Fruit fly (Drosophila melanogaster) whole organism, embryonic: ENCODE measurements around the gene CG17329.
A peak's percentile ranks its signal among the peaks of the same experiment; 100 is the strongest.

Experiments
- Atf-2 ChIP-seq: fragments of 200-800 bp; sonication (Bioruptor generic); optimal IDR thresholded peaks from 2 replicates; lab custom pipeline; 2016; ENCODE audit warnings: missing biosample characterization, missing genetic modification characterization
- CG10565 ChIP-seq: fragments of 200-800 bp; sonication (Bioruptor generic); optimal IDR thresholded peaks from 3 replicates; lab custom pipeline; 2016; ENCODE audit warnings: missing biosample characterization, mild to moderate bottlenecking, missing genetic modification characterization
- CG11456 ChIP-seq: fragments of 200-800 bp; sonication (Bioruptor generic); IDR thresholded peaks from 3 replicates; pipeline ENCODE4 v1.3.6; 2022; ENCODE audit warnings: missing biosample characterization, missing genetic modification characterization
- CG12155 ChIP-seq: fragments of 200-800 bp; sonication (Bioruptor generic); optimal IDR thresholded peaks from 3 replicates; lab custom pipeline; 2016; ENCODE audit warnings: missing biosample characterization, missing genetic modification characterization
- CG13296 ChIP-seq: fragments of 200-800 bp; sonication (Bioruptor generic); optimal IDR thresholded peaks from 3 replicates; lab custom pipeline; 2018; ENCODE audit warnings: missing biosample characterization, mild to moderate bottlenecking, missing genetic modification characterization
- CG13424 ChIP-seq: fragments of 200-800 bp; sonication (Bioruptor generic); optimal IDR thresholded peaks from 2 replicates; lab custom pipeline; 2019; ENCODE audit warnings: missing biosample characterization, mild to moderate bottlenecking, missing genetic modification characterization, moderate library complexity
- CG13894 ChIP-seq: fragments of 200-800 bp; sonication (Bioruptor generic); optimal IDR thresholded peaks from 3 replicates; lab custom pipeline; 2018; ENCODE audit warnings: missing biosample characterization, mild to moderate bottlenecking, missing genetic modification characterization, moderate library complexity
- CG14441 ChIP-seq: fragments of 200-800 bp; sonication (Bioruptor generic); IDR thresholded peaks from 2 replicates; pipeline ENCODE4 v1.3.6; 2022; ENCODE audit warnings: missing biosample characterization, missing genetic modification characterization
- CG15601 ChIP-seq: fragments of 200-800 bp; sonication (Bioruptor generic); optimal IDR thresholded peaks from 3 replicates; lab custom pipeline; 2019; ENCODE audit warnings: missing biosample characterization, mild to moderate bottlenecking, missing genetic modification characterization, moderate library complexity
- CG17186 ChIP-seq: fragments of 200-800 bp; sonication (Bioruptor generic); optimal IDR thresholded peaks from 3 replicates; lab custom pipeline; 2017; ENCODE audit warnings: missing biosample characterization, missing genetic modification reagents, missing genetic modification characterization
- CG1832 ChIP-seq: fragments of 200-800 bp; sonication (Bioruptor generic); optimal IDR thresholded peaks from 2 replicates; lab custom pipeline; 2017; ENCODE audit warnings: missing biosample characterization, mild to moderate bottlenecking, missing genetic modification characterization, inconsistent platforms
- CG18599 ChIP-seq: fragments of 200-800 bp; sonication (Bioruptor generic); optimal IDR thresholded peaks from 3 replicates; lab custom pipeline; 2017; ENCODE audit warnings: missing biosample characterization, missing genetic modification characterization, mild to moderate bottlenecking, moderate library complexity, missing genetic modification reagents
- CG18764 ChIP-seq: fragments of 200-800 bp; sonication (Bioruptor generic); optimal IDR thresholded peaks from 3 replicates; lab custom pipeline; 2016; ENCODE audit warnings: missing biosample characterization, missing genetic modification characterization
- CG2116 ChIP-seq: fragments of 200-800 bp; sonication (Bioruptor generic); optimal IDR thresholded peaks from 3 replicates; lab custom pipeline; 2018; ENCODE audit warnings: missing biosample characterization, mild to moderate bottlenecking, missing genetic modification characterization
- CG6272 ChIP-seq: fragments of 200-800 bp; sonication (Bioruptor generic); IDR thresholded peaks from 2 replicates; pipeline ENCODE4 v1.3.6; 2022; ENCODE audit warnings: missing biosample characterization, missing genetic modification characterization
- CG6765 ChIP-seq: fragments of 200-800 bp; sonication (Bioruptor generic); optimal IDR thresholded peaks from 3 replicates; lab custom pipeline; 2017; ENCODE audit warnings: missing biosample characterization, mild to moderate bottlenecking, missing genetic modification characterization
- CG7372 ChIP-seq: fragments of 200-800 bp; sonication (Bioruptor generic); IDR thresholded peaks from 2 replicates; pipeline ENCODE4 v1.3.6; 2022; ENCODE audit warnings: missing biosample characterization, missing genetic modification characterization
- CG8290 ChIP-seq, 3 experiments: fragments of 200-800 bp; sonication (Bioruptor generic); optimal IDR thresholded peaks; 2 replicates each; lab custom pipeline; 2016 to 2019; ENCODE audit warnings: missing biosample characterization in 3 of 3, missing genetic modification characterization in 3 of 3, mild to moderate bottlenecking in 2 of 3, moderate library complexity in 1 of 3
- CG8388 ChIP-seq: fragments of 200-800 bp; sonication (Bioruptor generic); optimal IDR thresholded peaks from 2 replicates; lab custom pipeline; 2019; ENCODE audit warnings: missing biosample characterization, mild to moderate bottlenecking, missing genetic modification characterization, moderate library complexity
- CkIIα-i1 ChIP-seq: fragments of 200-800 bp; sonication (Bioruptor generic); IDR thresholded peaks from 2 replicates; pipeline ENCODE4 v1.3.6; 2022; ENCODE audit warnings: missing biosample characterization, missing genetic modification characterization
- Dll ChIP-seq: fragments of 200-800 bp; sonication (Bioruptor generic); IDR thresholded peaks from 4 replicates; pipeline ENCODE4 v1.3.6; 2022; ENCODE audit warnings: missing biosample characterization, missing genetic modification characterization; ENCODE audit not compliant: partially characterized antibody
- Doc2 ChIP-seq: fragments of 200-800 bp; sonication (Bioruptor generic); IDR thresholded peaks from 2 replicates; pipeline ENCODE4 v1.3.6; 2022; ENCODE audit warnings: missing biosample characterization, missing genetic modification characterization
- Fer2 ChIP-seq: fragments of 200-800 bp; sonication (Bioruptor generic); optimal IDR thresholded peaks from 2 replicates; lab custom pipeline; 2018; ENCODE audit warnings: missing biosample characterization, mild to moderate bottlenecking, missing genetic modification characterization, moderate library complexity
- Fer3 ChIP-seq: fragments of 200-800 bp; sonication (Bioruptor generic); optimal IDR thresholded peaks from 2 replicates; lab custom pipeline; 2018; ENCODE audit warnings: missing biosample characterization, mild to moderate bottlenecking, missing genetic modification characterization, moderate library complexity
- HLH3B ChIP-seq: fragments of 200-800 bp; sonication (Bioruptor generic); IDR thresholded peaks from 2 replicates; pipeline ENCODE4 v1.3.6; 2022; ENCODE audit warnings: missing biosample characterization, missing genetic modification characterization
- Lpt ChIP-seq: fragments of >200 bp; optimal IDR thresholded peaks from 2 replicates; lab custom pipeline; 2018; ENCODE audit warnings: missing biosample characterization, missing genetic modification characterization
- MBD-R2 ChIP-seq: fragments of 200-800 bp; sonication (Bioruptor generic); IDR thresholded peaks from 2 replicates; pipeline ENCODE4 v1.3.6; 2022; ENCODE audit warnings: missing biosample characterization, missing genetic modification characterization
- Mes4 ChIP-seq: fragments of 200-800 bp; sonication (Bioruptor generic); optimal IDR thresholded peaks from 2 replicates; lab custom pipeline; 2016; ENCODE audit warnings: missing biosample characterization, missing genetic modification characterization
- Nf-YC ChIP-seq: fragments of 200-800 bp; optimal IDR thresholded peaks from 3 replicates; lab custom pipeline; 2019; ENCODE audit warnings: missing biosample characterization, mild to moderate bottlenecking, missing genetic modification characterization, moderate library complexity
- NfI ChIP-seq: fragments of 200-800 bp; sonication (Bioruptor generic); optimal IDR thresholded peaks from 3 replicates; lab custom pipeline; 2018; ENCODE audit warnings: missing biosample characterization, mild to moderate bottlenecking, missing genetic modification characterization, moderate library complexity
- Pdp1 ChIP-seq, 2 experiments: fragments of 200-800 bp; sonication (Bioruptor generic); optimal IDR thresholded peaks; 3 replicates each; lab custom pipeline; 2016; ENCODE audit warnings: missing biosample characterization in 2 of 2, missing genetic modification characterization in 2 of 2, mild to moderate bottlenecking in 1 of 2, moderate library complexity in 1 of 2
- Trl ChIP-seq, 3 experiments: fragments of >200 bp in 2 of 3; fragments of 200-800 bp in 1 of 3; sonication (Bioruptor generic) in 1 of 3; optimal IDR thresholded peaks; 2 replicates in 1 of 3; 3 replicates in 2 of 3; lab custom pipeline; 2016 to 2017; ENCODE audit warnings: missing biosample characterization in 1 of 3, missing genetic modification characterization in 1 of 3
- cad ChIP-seq: fragments of >200 bp; optimal IDR thresholded peaks from 2 replicates; lab custom pipeline; 2017; ENCODE audit warnings: missing biosample characterization, missing genetic modification characterization
- crp ChIP-seq, 2 experiments: fragments of 200-800 bp; sonication (Bioruptor generic); optimal IDR thresholded peaks; 2 replicates in 1 of 2; 3 replicates in 1 of 2; lab custom pipeline; 2017; ENCODE audit warnings: missing biosample characterization in 2 of 2, missing genetic modification characterization in 2 of 2, mild to moderate bottlenecking in 1 of 2, moderate library complexity in 1 of 2
- fd3F ChIP-seq: fragments of 200-800 bp; sonication (Bioruptor generic); optimal IDR thresholded peaks from 2 replicates; lab custom pipeline; 2018; ENCODE audit warnings: missing biosample characterization, mild to moderate bottlenecking, missing genetic modification characterization, moderate library complexity
- fd96Cb ChIP-seq: fragments of 200-800 bp; sonication (Bioruptor generic); optimal IDR thresholded peaks from 2 replicates; lab custom pipeline; 2018; ENCODE audit warnings: missing biosample characterization, mild to moderate bottlenecking, missing genetic modification characterization, moderate library complexity
- gem ChIP-seq: fragments of 200-800 bp; sonication (Bioruptor generic); optimal IDR thresholded peaks from 2 replicates; lab custom pipeline; 2019; ENCODE audit warnings: missing biosample characterization, mild to moderate bottlenecking, missing genetic modification characterization, moderate library complexity
- h ChIP-seq: fragments of >200 bp; optimal IDR thresholded peaks from 2 replicates; lab custom pipeline; 2017
- hth ChIP-seq: fragments of >200 bp; optimal IDR thresholded peaks from 2 replicates; lab custom pipeline; 2017; ENCODE audit warnings: inconsistent platforms
- lab ChIP-seq: fragments of 200-800 bp; sonication (Bioruptor generic); optimal IDR thresholded peaks from 3 replicates; lab custom pipeline; 2017; ENCODE audit warnings: missing biosample characterization, missing genetic modification characterization, mild to moderate bottlenecking, moderate library complexity, missing genetic modification reagents
- lov ChIP-seq, 2 experiments: fragments of 200-800 bp in 1 of 2; fragments of >200 bp in 1 of 2; sonication (Bioruptor generic) in 1 of 2; IDR thresholded peaks in 1 of 2; optimal IDR thresholded peaks in 1 of 2; 2 replicates in 1 of 2; 3 replicates in 1 of 2; pipeline versions ENCODE4 v1.3.6 to Lab custom; 2017 to 2022; ENCODE audit warnings: missing biosample characterization in 1 of 2, missing genetic modification characterization in 1 of 2
- nom ChIP-seq: fragments of 200-800 bp; sonication (Bioruptor generic); optimal IDR thresholded peaks from 2 replicates; lab custom pipeline; 2017; ENCODE audit warnings: missing biosample characterization, missing genetic modification characterization, mild to moderate bottlenecking, moderate library complexity, missing genetic modification reagents
- pb ChIP-seq: fragments of 200-800 bp; sonication (Bioruptor generic); optimal IDR thresholded peaks from 3 replicates; lab custom pipeline; 2016; ENCODE audit warnings: missing biosample characterization, missing genetic modification characterization
- ro ChIP-seq: fragments of 200-800 bp; sonication (Bioruptor generic); IDR thresholded peaks from 2 replicates; pipeline ENCODE4 v1.3.6; 2022; ENCODE audit warnings: missing biosample characterization, missing genetic modification characterization
- sd ChIP-seq: fragments of 200-800 bp; sonication (Bioruptor generic); optimal IDR thresholded peaks from 3 replicates; lab custom pipeline; 2018; ENCODE audit warnings: missing biosample characterization, mild to moderate bottlenecking, missing genetic modification characterization, moderate library complexity
- sima ChIP-seq: fragments of 200-800 bp; sonication (Bioruptor generic); optimal IDR thresholded peaks from 2 replicates; lab custom pipeline; 2016; ENCODE audit warnings: missing biosample characterization, missing genetic modification characterization
- ssp ChIP-seq: fragments of 200-800 bp; sonication (Bioruptor generic); IDR thresholded peaks from 2 replicates; pipeline ENCODE4 v1.3.6; 2022; ENCODE audit warnings: missing biosample characterization, missing genetic modification characterization
- unpg ChIP-seq: fragments of 200-800 bp; sonication (Bioruptor generic); optimal IDR thresholded peaks from 3 replicates; lab custom pipeline; 2018; ENCODE audit warnings: missing biosample characterization, mild to moderate bottlenecking, missing genetic modification characterization, moderate library complexity
- zen ChIP-seq: fragments of 200-800 bp; sonication (Bioruptor generic); optimal IDR thresholded peaks from 3 replicates; lab custom pipeline; 2018; ENCODE audit warnings: missing biosample characterization, mild to moderate bottlenecking, missing genetic modification characterization, moderate library complexity

The CG17329 gene

DNA sequence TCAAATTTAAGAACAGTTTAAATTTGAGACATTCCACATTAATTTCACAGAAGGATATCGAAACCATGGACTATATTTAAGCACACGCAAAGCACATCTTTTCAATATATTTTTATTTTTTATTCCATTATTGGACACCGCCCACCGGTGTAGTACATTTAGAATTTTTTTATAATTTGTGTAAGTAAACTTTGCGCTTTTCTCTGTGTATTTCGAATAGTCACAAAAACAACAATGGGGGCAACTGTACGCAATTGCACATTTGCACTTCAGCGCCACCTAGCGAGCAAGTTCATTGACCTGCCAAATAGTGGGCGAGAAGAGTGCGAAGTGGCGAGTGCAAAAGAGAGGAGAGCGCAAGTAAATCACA, 15.3 kb upstream of the CG17329 start (continued):
- TF ChIP-seq CG8290 (GFP tag; optimal IDR thresholded peaks at IDR 0.05; lab: Kevin White, UChicago): no peak
- TF ChIP-seq CG8290 (tag; optimal IDR thresholded peaks at IDR 0.05; lab: Kevin White, UChicago): no peak
- TF ChIP-seq gem (tag; lab: Kevin White, UChicago): peak; percentile 72
- no peak for TF ChIP-seq CG6272 (GFP tag; lab: Robert Waterston, UW)
- peak; percentile 8 for TF ChIP-seq CG15601
- no peak for TF ChIP-seq nom (GFP tag; lab: Kevin White, UChicago)
- TF ChIP-seq ssp (GFP tag; lab: Robert Waterston, UW): peak; percentile 18; the same call in 1 of the 2 replicates
- no peak for TF ChIP-seq cad (GFP tag; lab: Kevin White, UChicago)
- no peak for TF ChIP-seq Doc2 (GFP tag; lab: Robert Waterston, UW)
- TF ChIP-seq Nf-YC: no peak
- TF ChIP-seq Atf-2 (GFP tag; lab: Kevin White, UChicago): no peak
- 0 out of 2 replicates have a peak, but pooled peaks have one; percentile 27 for TF ChIP-seq CG14441 (GFP tag; lab: Robert Waterston, UW)
- no peak for TF ChIP-seq sima (GFP tag; lab: Kevin White, UChicago)
- TF ChIP-seq Mes4 (GFP tag; lab: Kevin White, UChicago): no peak
- no peak for TF ChIP-seq CG17186 (GFP tag; lab: Kevin White, UChicago)
- no peak for TF ChIP-seq h
- peak; percentile 5 for TF ChIP-seq CG2116 (GFP tag; lab: Kevin White, UChicago)
- TF ChIP-seq CG1832: no peak
- TF ChIP-seq unpg (GFP tag; lab: Kevin White, UChicago): peak; percentile 55
- TF ChIP-seq Lpt (GFP tag; lab: Kevin White, UChicago): no peak
- TF ChIP-seq CG13894 (tag; lab: Kevin White, UChicago): no peak
- TF ChIP-seq MBD-R2 (GFP tag; lab: Robert Waterston, UW): no peak

DNA sequence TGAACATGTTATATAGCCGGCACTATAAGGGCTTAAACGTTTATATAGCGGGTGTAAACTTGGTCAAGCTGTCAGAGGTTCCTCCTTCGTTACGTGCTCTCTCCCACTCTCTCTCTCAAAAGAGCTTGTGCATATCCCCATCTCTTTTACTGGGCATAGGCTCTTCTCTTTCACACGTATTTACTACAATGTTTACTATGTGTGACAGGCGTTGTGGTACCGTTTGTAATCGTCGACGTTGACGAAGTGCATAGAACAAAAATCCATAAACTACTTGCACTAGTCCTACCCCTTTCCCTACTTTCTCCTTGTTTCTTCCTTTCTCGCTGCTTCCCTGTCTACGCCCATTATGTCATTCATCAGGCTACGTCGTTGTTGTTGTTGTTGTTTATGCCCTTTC, 14.3 kb upstream of the CG17329 start:
- no peak for TF ChIP-seq HLH3B (GFP tag; lab: Robert Waterston, UW)
- TF ChIP-seq CG18599 (GFP tag; lab: Kevin White, UChicago): no peak
- TF ChIP-seq lov (optimal IDR thresholded peaks at IDR 0.05; lab: Kevin White, UChicago): no peak
- no peak for TF ChIP-seq lov (GFP tag; IDR thresholded peaks at IDR 0.05; lab: Robert Waterston, UW)
- no peak for TF ChIP-seq pb (GFP tag; lab: Kevin White, UChicago)
- no peak for TF ChIP-seq lab (GFP tag; lab: Kevin White, UChicago)
- peak; percentile 40 to 42 for TF ChIP-seq Trl (optimal IDR thresholded peaks at IDR 0.05; lab: Kevin White, UChicago)
- TF ChIP-seq Trl (GFP tag; optimal IDR thresholded peaks at IDR 0.05; lab: Kevin White, UChicago): no peak
- TF ChIP-seq CG12155 (GFP tag; lab: Kevin White, UChicago): no peak
- TF ChIP-seq Fer2: no peak
- TF ChIP-seq hth (lab: Kevin White, UChicago): no peak
- peak; percentile 0 for TF ChIP-seq zen (tag; lab: Kevin White, UChicago)
- no peak for TF ChIP-seq NfI (GFP tag; lab: Kevin White, UChicago)
- no peak for TF ChIP-seq CG11456 (GFP tag; lab: Robert Waterston, UW)
- no peak for TF ChIP-seq CG13296 (GFP tag; lab: Kevin White, UChicago)
- TF ChIP-seq Pdp1 (GFP tag; optimal IDR thresholded peaks at IDR 0.05; lab: Kevin White, UChicago): peak in 1 of 2 experiments; percentile 11
- no peak for TF ChIP-seq Fer3
- TF ChIP-seq fd3F (GFP tag; lab: Kevin White, UChicago): no peak
- TF ChIP-seq Dll: no peak
- TF ChIP-seq CG17186 (GFP tag; lab: Kevin White, UChicago): no peak
- TF ChIP-seq CkIIα-i1 (GFP tag; lab: Robert Waterston, UW): no peak
- TF ChIP-seq CG13424 (tag; lab: Kevin White, UChicago): no peak
- TF ChIP-seq fd96Cb (tag; lab: Kevin White, UChicago): no peak
- no peak for TF ChIP-seq CG18764 (GFP tag; lab: Kevin White, UChicago)
- TF ChIP-seq CG8388 (GFP tag; lab: Kevin White, UChicago): no peak
- TF ChIP-seq crp (GFP tag; optimal IDR thresholded peaks at IDR 0.05; lab: Kevin White, UChicago): peak in 1 of 2 experiments; percentile 5
- TF ChIP-seq CG10565 (GFP tag; lab: Kevin White, UChicago): no peak
- TF ChIP-seq CG7372: no peak
- TF ChIP-seq sd (tag; lab: Kevin White, UChicago): no peak
- no peak for TF ChIP-seq ro (GFP tag; lab: Robert Waterston, UW)
- no peak for TF ChIP-seq CG6765 (GFP tag; lab: Kevin White, UChicago)
